Worm (Caenorhabditis elegans) whole organism, dauer: ENCODE data around the gene Y53F4A.2.

Source experiments
- unc-62 ChIP-seq: sonication (generic microtip); optimal IDR thresholded peaks from 2 replicates; lab custom pipeline; 2017; ENCODE audit warnings: missing biosample characterization, missing genetic modification reagents, missing genetic modification characterization

Gene Y53F4A.2

DNA sequence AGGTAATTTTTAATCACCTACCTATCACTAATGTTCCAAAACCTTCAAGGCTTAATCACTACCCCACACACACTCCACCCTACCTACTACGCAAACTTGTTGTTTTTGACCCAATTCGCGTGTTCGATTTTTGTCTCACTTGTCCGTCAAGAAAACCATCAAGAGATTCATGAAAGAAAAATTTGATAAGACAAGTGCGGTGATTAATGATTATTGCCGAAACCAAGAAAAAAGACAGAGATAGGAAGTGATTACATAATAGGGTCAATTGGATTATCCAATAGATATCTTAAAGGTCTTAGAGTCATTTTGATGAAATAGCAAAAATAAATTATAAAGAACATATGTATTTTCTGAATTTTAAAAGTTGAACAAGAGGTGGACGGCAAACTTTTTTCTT lies 32.7 kb downstream of the Y53F4A.2 start:
- no peak for TF ChIP-seq unc-62 (GFP tag; lab: Kevin White, UChicago)

DNA sequence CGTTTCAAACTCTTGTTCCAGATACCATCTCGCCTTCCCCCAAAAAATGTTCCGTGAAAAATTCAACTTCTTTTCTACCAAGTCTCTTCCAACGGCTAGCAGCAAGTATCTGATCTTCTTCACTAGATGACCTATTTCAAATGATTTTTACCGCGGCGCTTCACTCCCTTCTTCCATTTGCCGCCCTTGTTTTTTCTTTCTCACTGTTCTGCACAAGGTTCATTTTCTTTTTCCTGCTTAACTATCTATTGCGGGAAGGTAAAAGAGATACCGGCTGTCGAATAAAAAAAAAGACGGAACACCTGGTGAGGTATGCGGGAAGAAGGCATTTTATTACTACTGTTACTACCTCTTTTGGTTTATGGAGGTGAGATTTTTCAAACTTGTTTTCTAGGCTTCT lies 33.9 kb downstream of the Y53F4A.2 start, which contains the start of gene cdh-7:
cdh-7 (plus strand) TSS at position 214 of the 400 bp plus-strand sequence.
- TF ChIP-seq unc-62 (GFP tag; lab: Kevin White, UChicago), result no peak

DNA sequence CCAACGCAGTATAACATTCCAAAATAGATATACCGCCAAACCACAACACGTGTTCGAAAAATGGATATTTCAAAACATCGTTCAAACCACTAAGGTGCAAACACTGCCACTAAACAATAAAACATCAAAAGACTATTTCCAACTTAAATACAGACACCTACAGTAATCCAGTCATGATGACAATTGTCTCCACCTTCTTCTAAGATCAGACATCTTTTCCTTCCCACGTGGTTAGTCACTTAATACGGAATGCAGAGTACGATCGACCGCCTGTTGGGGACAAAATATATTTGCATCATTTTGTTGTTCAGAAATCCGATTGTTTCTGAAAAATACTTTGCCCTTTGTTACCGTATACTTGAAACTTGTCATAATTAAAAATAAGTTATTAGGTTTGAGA lies 35.7 kb downstream of the Y53F4A.2 start:
- TF ChIP-seq unc-62 (GFP tag; lab: Kevin White, UChicago), result no peak

DNA sequence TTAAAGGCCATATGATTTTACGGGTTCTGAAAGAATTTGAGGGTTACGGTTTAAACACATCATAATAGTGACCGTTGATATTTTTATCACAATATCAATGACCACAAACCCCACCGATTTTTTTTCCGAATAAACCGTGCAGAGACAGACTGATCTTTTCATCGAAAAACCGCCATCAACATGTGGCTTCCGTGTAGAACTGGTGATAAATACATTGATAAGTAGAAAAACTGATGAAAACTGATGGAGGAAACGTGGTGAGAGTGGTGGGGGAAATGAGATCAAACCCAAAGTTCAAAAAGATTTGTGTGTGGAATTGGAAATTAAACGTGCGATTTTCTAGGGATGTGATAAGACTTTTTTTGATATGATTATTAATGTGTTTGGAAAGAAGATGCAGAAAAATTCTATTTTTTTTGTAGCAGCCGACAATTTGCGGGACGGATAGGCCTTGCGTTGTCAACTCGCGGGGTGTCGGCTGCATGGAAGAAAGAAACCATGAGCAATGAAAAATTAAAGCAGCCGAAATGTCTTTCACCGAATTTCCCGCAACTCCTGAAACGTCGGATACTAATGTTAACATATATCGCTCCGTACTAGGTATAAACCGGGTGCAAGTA lies 38.2 kb downstream of the Y53F4A.2 start:
- no peak for TF ChIP-seq unc-62 (GFP tag; lab: Kevin White, UChicago)

DNA sequence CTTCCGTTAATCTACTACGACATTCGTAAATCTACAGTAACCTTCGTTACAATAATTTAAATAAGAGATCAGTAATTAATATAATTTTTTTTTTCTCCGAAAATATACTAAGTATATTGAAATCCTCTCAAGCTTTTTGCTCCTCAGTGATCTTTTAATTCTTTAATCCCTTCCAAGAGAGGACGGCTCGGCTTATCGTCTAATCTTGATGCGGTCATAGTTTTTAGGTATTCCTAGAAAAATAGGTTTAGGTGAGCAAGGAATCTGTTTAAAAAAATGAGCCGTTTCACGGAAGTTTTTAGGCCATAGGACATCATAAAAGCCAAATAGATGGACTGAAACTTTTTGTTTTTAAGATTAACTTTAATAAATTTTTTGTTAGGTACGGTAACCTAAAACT lies 44.9 kb downstream of the Y53F4A.2 start:
- TF ChIP-seq unc-62 (GFP tag; lab: Kevin White, UChicago), result no peak
